Worm (Caenorhabditis elegans): ENCODE results near the gene col-91.

col-91 gene

DNA sequence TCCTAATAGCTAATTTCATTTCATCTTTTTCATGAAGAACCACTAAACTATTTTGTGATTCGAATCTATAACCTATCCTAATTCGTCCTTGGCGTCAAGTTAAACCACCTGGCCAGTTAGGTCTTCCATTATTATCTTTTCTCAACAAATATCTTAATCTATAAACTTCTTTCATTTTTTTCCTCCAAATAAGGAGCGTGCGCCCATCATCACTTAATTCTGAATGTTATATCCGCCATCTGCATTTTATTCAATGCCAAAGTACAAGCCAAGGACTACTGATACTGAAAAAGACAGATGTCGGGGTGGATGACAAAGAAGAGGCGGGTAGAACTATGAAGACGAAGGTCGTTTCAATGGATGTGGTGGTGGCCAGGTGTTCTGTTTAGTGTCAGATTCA is 34.5 kb downstream of the col-91 start:
- TF ChIP-seq snu-23 (GFP tag; optimal IDR thresholded peaks at IDR 0.05) (peak; percentile 6), swsn-7 (tag; optimal IDR thresholded peaks at IDR 0.05) (no peak), lsy-2 (tag; optimal IDR thresholded peaks at IDR 0.05) (peak in 1 of 2 experiments; percentile 18), nhr-85 (tag) (peak; percentile 79), pag-3 (tag; optimal IDR thresholded peaks at IDR 0.05; ENCODE audit: borderline replicate concordance, insufficient read depth) (no peak), efl-1 (optimal IDR thresholded peaks at IDR 0.05) (no peak), efl-1 (GFP tag; optimal IDR thresholded peaks at IDR 0.05 in 1 of 2) (peak in 1 of 2 experiments; percentile 0), mep-1 (tag; optimal IDR thresholded peaks at IDR 0.05) (peak; percentile 56), nhr-71 (tag; optimal IDR thresholded peaks at IDR 0.05) (peak; percentile 16), ztf-4 (tag; optimal IDR thresholded peaks at IDR 0.05) (no peak), ceh-88 (GFP tag; IDR thresholded peaks at IDR 0.05) (no peak), lin-14 (GFP tag; optimal IDR thresholded peaks at IDR 0.05) (peak; percentile 63), blmp-1 (tag; optimal IDR thresholded peaks at IDR 0.05) (peak; percentile 36), elt-3 (tag; optimal IDR thresholded peaks at IDR 0.05) (peak in 1 of 6 experiments; percentile 39), ets-5 (GFP tag; IDR thresholded peaks at IDR 0.05) (no peak), skn-1 (tag; optimal IDR thresholded peaks at IDR 0.05) (no peak), lin-13 (GFP tag; optimal IDR thresholded peaks at IDR 0.05) (peak; percentile 11), efl-3 (GFP tag; optimal IDR thresholded peaks at IDR 0.05) (no peak)

DNA sequence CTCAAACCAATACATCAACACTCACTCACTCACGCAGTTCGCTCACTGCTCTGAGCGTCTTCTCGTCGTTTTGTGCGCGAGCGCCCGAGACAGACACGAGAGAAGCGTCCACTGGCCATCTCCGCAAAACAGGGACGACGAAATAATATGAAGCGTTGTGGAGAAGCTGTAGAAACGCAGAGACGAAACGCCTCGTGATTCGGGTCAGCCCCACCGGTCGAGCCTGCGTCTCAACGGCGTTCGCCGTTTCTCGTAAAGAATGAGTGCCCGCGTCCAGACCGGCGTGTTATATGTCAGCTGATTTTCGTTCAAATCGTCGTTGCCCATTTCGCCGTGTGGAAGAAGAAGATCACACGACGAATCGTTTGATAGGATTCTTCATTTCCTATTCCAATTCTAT is 36.0 kb downstream of the col-91 start, which contains the start of gene fbxl-1:
Gene fbxl-1, plus strand, starts transcription at position 320 of the 400 bp plus-strand sequence.
- TF ChIP-seq lin-39 (tag; optimal IDR thresholded peaks at IDR 0.05), result no peak
- TF ChIP-seq ztf-4 (tag; optimal IDR thresholded peaks at IDR 0.05), result peak; percentile 60
- no peak for TF ChIP-seq egl-27 (tag; optimal IDR thresholded peaks at IDR 0.05)
- peak; percentile 9 for TF ChIP-seq zip-4 (GFP tag; optimal IDR thresholded peaks at IDR 0.05)
- no peak for TF ChIP-seq sup-37 (GFP tag; optimal IDR thresholded peaks at IDR 0.05)
- TF ChIP-seq lin-15B (tag; optimal IDR thresholded peaks at IDR 0.05), result no peak
- TF ChIP-seq jun-1 (tag; optimal IDR thresholded peaks at IDR 0.05), result peak; percentile 47
- no peak for TF ChIP-seq sptf-1 (tag; optimal IDR thresholded peaks at IDR 0.05)
- TF ChIP-seq unc-98 (GFP tag; IDR thresholded peaks at IDR 0.05), result no peak
- TF ChIP-seq snu-23 (GFP tag; optimal IDR thresholded peaks at IDR 0.05), result peak; percentile 87
- no peak for TF ChIP-seq pag-3 (tag; optimal IDR thresholded peaks at IDR 0.05; ENCODE audit: borderline replicate concordance, insufficient read depth)
- TF ChIP-seq elt-3 (tag; optimal IDR thresholded peaks at IDR 0.05), result peak in 2 of 6 experiments; percentile 14 to 61
- peak; percentile 65 for TF ChIP-seq skn-1 (tag; optimal IDR thresholded peaks at IDR 0.05)
- TF ChIP-seq dsc-1 (tag; optimal IDR thresholded peaks at IDR 0.05), result peak; percentile 80
- peak; percentile 82 for TF ChIP-seq rnt-1 (tag; optimal IDR thresholded peaks at IDR 0.05)
- peak; percentile 43; the same call in 1 of the 2 replicates for TF ChIP-seq ceh-88 (GFP tag; IDR thresholded peaks at IDR 0.05)
- peak; percentile 88 for TF ChIP-seq nhr-20 (tag; optimal IDR thresholded peaks at IDR 0.05)
- no peak for TF ChIP-seq ces-1 (GFP tag; optimal IDR thresholded peaks at IDR 0.05)
- peak in 1 of 2 experiments; percentile 73 for TF ChIP-seq ztf-11 (tag; optimal IDR thresholded peaks at IDR 0.05)
- TF ChIP-seq mep-1 (tag; optimal IDR thresholded peaks at IDR 0.05), result peak; percentile 51
- peak; percentile 21 for TF ChIP-seq elt-2 (tag; optimal IDR thresholded peaks at IDR 0.05)
- no peak for TF ChIP-seq C34B4.2 (tag; optimal IDR thresholded peaks at IDR 0.05)
- TF ChIP-seq nhr-90 (tag; optimal IDR thresholded peaks at IDR 0.05; ENCODE audit: poor library complexity), result peak; percentile 32
- TF ChIP-seq isw-1 (GFP tag; IDR thresholded peaks at IDR 0.05), result peak; percentile 48
- peak; percentile 65 for TF ChIP-seq lin-13 (GFP tag; optimal IDR thresholded peaks at IDR 0.05)
- no peak for TF ChIP-seq unc-62 (GFP tag; optimal IDR thresholded peaks at IDR 0.05)
- peak; percentile 43 for TF ChIP-seq fos-1 (tag; optimal IDR thresholded peaks at IDR 0.05)
- TF ChIP-seq efl-3 (GFP tag; optimal IDR thresholded peaks at IDR 0.05), result no peak
- no peak for TF ChIP-seq ceh-90 (tag; optimal IDR thresholded peaks at IDR 0.05)
- no peak for TF ChIP-seq alr-1 (tag; optimal IDR thresholded peaks at IDR 0.05; ENCODE audit: borderline replicate concordance)
- no peak for TF ChIP-seq nhr-28 (tag; optimal IDR thresholded peaks at IDR 0.05)
- peak; percentile 13 for TF ChIP-seq ceh-63 (GFP tag; optimal IDR thresholded peaks at IDR 0.05)
- TF ChIP-seq C16A3.4 (tag; optimal IDR thresholded peaks at IDR 0.05), result peak; percentile 82
- peak; percentile 75 to 88 for TF ChIP-seq lsy-2 (tag; optimal IDR thresholded peaks at IDR 0.05)
- peak; percentile 58 for TF ChIP-seq mef-2 (tag; optimal IDR thresholded peaks at IDR 0.05)
- peak; percentile 56 for TF ChIP-seq lir-3 (tag; optimal IDR thresholded peaks at IDR 0.05; ENCODE audit: poor library complexity)
- no peak for TF ChIP-seq grh-1 (GFP tag; IDR thresholded peaks at IDR 0.05)
- TF ChIP-seq nhr-11 (tag; optimal IDR thresholded peaks at IDR 0.05), result no peak
- peak; percentile 81 for TF ChIP-seq tbx-2 (tag; optimal IDR thresholded peaks at IDR 0.05)
- no peak for TF ChIP-seq tlp-1 (tag; optimal IDR thresholded peaks at IDR 0.05)
- peak; percentile 94 for TF ChIP-seq nhr-71 (tag; optimal IDR thresholded peaks at IDR 0.05)
- TF ChIP-seq xbp-1 (tag; optimal IDR thresholded peaks at IDR 0.05), result peak; percentile 73
- TF ChIP-seq unc-30 (tag; optimal IDR thresholded peaks at IDR 0.05), result no peak
